Fruit fly (Drosophila melanogaster) whole organism, adult: Measurements from ENCODE around the gene CG11560.

ENCODE experiments used
- CG11617 ChIP-seq: fragments of 200-800 bp; sonication (Bioruptor generic); optimal IDR thresholded peaks from 2 replicates; lab custom pipeline; 2017; ENCODE audit warnings: mild to moderate bottlenecking, missing biosample characterization, missing genetic modification reagents, missing genetic modification characterization
- CG14711 ChIP-seq: fragments of 200-800 bp; sonication (Bioruptor generic); optimal IDR thresholded peaks from 2 replicates; lab custom pipeline; 2018; ENCODE audit warnings: missing biosample characterization, mild to moderate bottlenecking, missing genetic modification characterization, moderate library complexity
- CG7101 ChIP-seq: fragments of 200-800 bp; sonication (Bioruptor generic); optimal IDR thresholded peaks from 2 replicates; lab custom pipeline; 2018; ENCODE audit warnings: missing biosample characterization, mild to moderate bottlenecking, missing genetic modification characterization, moderate library complexity
- Crg-1 ChIP-seq: fragments of 200-800 bp; sonication (Bioruptor generic); optimal IDR thresholded peaks from 2 replicates; lab custom pipeline; 2016; ENCODE audit warnings: missing biosample characterization, missing genetic modification characterization
- Hr96 ChIP-seq: fragments of 200-800 bp; sonication (Bioruptor generic); optimal IDR thresholded peaks from 2 replicates; lab custom pipeline; 2016; ENCODE audit warnings: missing biosample characterization, missing genetic modification characterization
- bab1 ChIP-seq: fragments of 200-800 bp; sonication (Bioruptor generic); optimal IDR thresholded peaks from 3 replicates; lab custom pipeline; 2019; ENCODE audit warnings: missing biosample characterization, mild to moderate bottlenecking, missing genetic modification characterization, moderate library complexity
- kay ChIP-seq: fragments of 200-800 bp; sonication (Bioruptor generic); peaks from one replicate; lab custom pipeline; 2016; ENCODE audit warnings: missing biosample characterization, missing genetic modification characterization, borderline replicate concordance
- ovo ChIP-seq: fragments of 200-800 bp; sonication (Bioruptor generic); optimal IDR thresholded peaks from 2 replicates; lab custom pipeline; 2016; ENCODE audit warnings: missing biosample characterization, missing genetic modification characterization
- pad ChIP-seq: fragments of 200-800 bp; sonication (Bioruptor generic); optimal IDR thresholded peaks from 3 replicates; lab custom pipeline; 2017; ENCODE audit warnings: missing biosample characterization, missing genetic modification characterization, mild to moderate bottlenecking, moderate library complexity, missing genetic modification reagents
- tj ChIP-seq: fragments of 200-800 bp; sonication (Bioruptor generic); optimal IDR thresholded peaks from 3 replicates; lab custom pipeline; 2017; ENCODE audit warnings: missing biosample characterization, mild to moderate bottlenecking, missing genetic modification characterization, moderate library complexity

dm6 chr3L:12088326-12088725 lies 31.5 kb upstream of the CG11560 start, which contains the start of gene CG17154:
- TF ChIP-seq Crg-1 (no peak), pad (GFP tag; lab: Kevin White, UChicago) (no peak), CG7101 (no peak), kay (GFP tag; lab: Kevin White, UChicago) (peak; percentile 37), CG11617 (GFP tag; lab: Kevin White, UChicago) (no peak), ovo (GFP tag; lab: Kevin White, UChicago) (no peak), Hr96 (GFP tag; lab: Kevin White, UChicago) (no peak), bab1 (no peak), CG14711 (tag; lab: Kevin White, UChicago) (no peak), tj (no peak)
